Fruit fly (Drosophila melanogaster) whole organism, embryonic: Measurements from ENCODE around the gene CG14721.

ENCODE experiments used
- Aef1 ChIP-seq: fragments of 200-800 bp; sonication (Bioruptor generic); IDR thresholded peaks from 3 replicates; pipeline ENCODE4 v1.3.6; 2022; ENCODE audit warnings: missing biosample characterization, missing genetic modification characterization
- B-H2 ChIP-seq: fragments of 200-800 bp; sonication (Bioruptor generic); optimal IDR thresholded peaks from 2 replicates; lab custom pipeline; 2018; ENCODE audit warnings: missing biosample characterization, mild to moderate bottlenecking, missing genetic modification characterization
- Blimp-1 ChIP-seq: fragments of 200-800 bp; sonication (Bioruptor generic); optimal IDR thresholded peaks from 3 replicates; lab custom pipeline; 2018; ENCODE audit warnings: missing biosample characterization, missing genetic modification characterization, mild to moderate bottlenecking, moderate library complexity, missing genetic modification reagents
- C15 ChIP-seq: fragments of 200-800 bp; sonication (Bioruptor generic); IDR thresholded peaks from 3 replicates; pipeline ENCODE4 v1.3.6; 2022; ENCODE audit warnings: missing biosample characterization, missing genetic modification characterization
- CG10147 ChIP-seq: fragments of 200-800 bp; sonication (Bioruptor generic); optimal IDR thresholded peaks from 2 replicates; lab custom pipeline; 2019; ENCODE audit warnings: missing biosample characterization, mild to moderate bottlenecking, missing genetic modification characterization, moderate library complexity
- CG1024 ChIP-seq: fragments of 200-800 bp; sonication (Bioruptor generic); IDR thresholded peaks from 2 replicates; pipeline ENCODE4 v1.3.6; 2022; ENCODE audit warnings: missing biosample characterization, missing genetic modification characterization
- CG11723 ChIP-seq: fragments of 200-800 bp; sonication (Bioruptor generic); optimal IDR thresholded peaks from 2 replicates; lab custom pipeline; 2017; ENCODE audit warnings: missing biosample characterization, mild to moderate bottlenecking, missing genetic modification characterization
- CG14667 ChIP-seq: fragments of 200-800 bp; sonication (Bioruptor generic); IDR thresholded peaks from 2 replicates; pipeline ENCODE4 v1.3.6; 2022; ENCODE audit warnings: missing biosample characterization, missing genetic modification characterization
- CG15011 ChIP-seq: fragments of 200-800 bp; sonication (Bioruptor generic); optimal IDR thresholded peaks from 3 replicates; lab custom pipeline; 2018; ENCODE audit warnings: missing biosample characterization, mild to moderate bottlenecking, missing genetic modification characterization
- CG15269 ChIP-seq: fragments of 200-800 bp; sonication (Bioruptor generic); optimal IDR thresholded peaks from 2 replicates; lab custom pipeline; 2018; ENCODE audit warnings: missing biosample characterization, mild to moderate bottlenecking, missing genetic modification characterization, moderate library complexity
- CG1602 ChIP-seq: fragments of 200-800 bp; sonication (Bioruptor generic); optimal IDR thresholded peaks from 3 replicates; lab custom pipeline; 2016; ENCODE audit warnings: missing biosample characterization, missing genetic modification characterization
- CG17359 ChIP-seq: fragments of 200-800 bp; sonication (Bioruptor generic); optimal IDR thresholded peaks from 3 replicates; lab custom pipeline; 2018; ENCODE audit warnings: missing biosample characterization, mild to moderate bottlenecking, missing genetic modification characterization, moderate library complexity
- CG2678 ChIP-seq: fragments of 200-800 bp; sonication (Bioruptor generic); optimal IDR thresholded peaks from 3 replicates; lab custom pipeline; 2019; ENCODE audit warnings: missing biosample characterization, mild to moderate bottlenecking, missing genetic modification characterization, moderate library complexity
- CG31441 ChIP-seq: fragments of 200-800 bp; sonication (Bioruptor generic); IDR thresholded peaks from 2 replicates; pipeline ENCODE4 v1.3.6; 2022; ENCODE audit warnings: missing biosample characterization, missing genetic modification characterization
- CG33557 ChIP-seq: fragments of 200-800 bp; sonication (Bioruptor generic); optimal IDR thresholded peaks from 2 replicates; lab custom pipeline; 2019; ENCODE audit warnings: missing biosample characterization, mild to moderate bottlenecking, missing genetic modification characterization, moderate library complexity
- CG34422 ChIP-seq: fragments of 200-800 bp; sonication (Bioruptor generic); IDR thresholded peaks from 3 replicates; pipeline ENCODE4 v1.3.6; 2022; ENCODE audit warnings: missing biosample characterization, missing genetic modification characterization
- CG4282 ChIP-seq: fragments of 200-800 bp; sonication (Bioruptor generic); optimal IDR thresholded peaks from 2 replicates; lab custom pipeline; 2016; ENCODE audit warnings: missing biosample characterization, missing genetic modification characterization
- CG5245 ChIP-seq: fragments of 200-800 bp; sonication (Bioruptor generic); optimal IDR thresholded peaks from 3 replicates; lab custom pipeline; 2016; ENCODE audit warnings: missing biosample characterization, missing genetic modification characterization
- CG7271 ChIP-seq: fragments of 200-800 bp; sonication (Bioruptor generic); optimal IDR thresholded peaks from 2 replicates; lab custom pipeline; 2018; ENCODE audit warnings: missing biosample characterization, mild to moderate bottlenecking, missing genetic modification characterization, moderate library complexity
- CG8281 ChIP-seq: fragments of 200-800 bp; sonication (Bioruptor generic); optimal IDR thresholded peaks from 2 replicates; lab custom pipeline; 2018; ENCODE audit warnings: missing biosample characterization, mild to moderate bottlenecking, missing genetic modification characterization, moderate library complexity
- CG8924 ChIP-seq: fragments of 200-800 bp; optimal IDR thresholded peaks from 3 replicates; lab custom pipeline; 2019; ENCODE audit warnings: missing biosample characterization, mild to moderate bottlenecking, missing genetic modification characterization, moderate library complexity
- CG9797 ChIP-seq: fragments of 200-800 bp; sonication (Bioruptor generic); optimal IDR thresholded peaks from 3 replicates; lab custom pipeline; 2018; ENCODE audit warnings: missing biosample characterization, mild to moderate bottlenecking, missing genetic modification characterization
- Deaf1 ChIP-seq: fragments of 200-800 bp; optimal IDR thresholded peaks from 3 replicates; lab custom pipeline; 2019; ENCODE audit warnings: missing biosample characterization, mild to moderate bottlenecking, missing genetic modification characterization, moderate library complexity
- Dek ChIP-seq: fragments of 200-800 bp; sonication (Bioruptor generic); optimal IDR thresholded peaks from 3 replicates; lab custom pipeline; 2019; ENCODE audit warnings: missing biosample characterization, mild to moderate bottlenecking, missing genetic modification characterization, moderate library complexity
- E2f2 ChIP-seq: fragments of 200-800 bp; sonication (Bioruptor generic); IDR thresholded peaks from 2 replicates; pipeline ENCODE4 v1.3.6; 2022; ENCODE audit warnings: missing biosample characterization, missing genetic modification characterization
- Ets65A ChIP-seq: fragments of 200-800 bp; sonication (Bioruptor generic); peaks from one replicate; lab custom pipeline; 2016; ENCODE audit warnings: missing biosample characterization, missing genetic modification characterization
- Fer2 ChIP-seq: fragments of 200-800 bp; sonication (Bioruptor generic); optimal IDR thresholded peaks from 2 replicates; lab custom pipeline; 2018; ENCODE audit warnings: missing biosample characterization, mild to moderate bottlenecking, missing genetic modification characterization, moderate library complexity
- HLH4C ChIP-seq: fragments of 200-800 bp; sonication (Bioruptor generic); IDR thresholded peaks from 3 replicates; pipeline ENCODE4 v1.3.6; 2022; ENCODE audit warnings: missing biosample characterization, missing genetic modification characterization; ENCODE audit not compliant: partially characterized antibody
- Hey ChIP-seq: fragments of 200-800 bp; sonication (Bioruptor generic); optimal IDR thresholded peaks from 3 replicates; lab custom pipeline; 2018; ENCODE audit warnings: missing biosample characterization, mild to moderate bottlenecking, missing genetic modification characterization
- Hr3 ChIP-seq: fragments of 200-800 bp; sonication (Bioruptor generic); optimal IDR thresholded peaks from 3 replicates; lab custom pipeline; 2016; ENCODE audit warnings: missing biosample characterization, missing genetic modification characterization
- Lim3 ChIP-seq: fragments of 200-800 bp; sonication (Bioruptor generic); IDR thresholded peaks from 2 replicates; pipeline ENCODE4 v1.3.6; 2022; ENCODE audit warnings: missing biosample characterization, missing genetic modification characterization
- MBD-R2 ChIP-seq: fragments of 200-800 bp; sonication (Bioruptor generic); IDR thresholded peaks from 2 replicates; pipeline ENCODE4 v1.3.6; 2022; ENCODE audit warnings: missing biosample characterization, missing genetic modification characterization
- Myb ChIP-seq: fragments of 200-800 bp; sonication (Bioruptor generic); optimal IDR thresholded peaks from 2 replicates; lab custom pipeline; 2016; ENCODE audit warnings: missing biosample characterization, missing genetic modification characterization
- Opbp ChIP-seq: fragments of 200-800 bp; sonication (Bioruptor generic); IDR thresholded peaks from 3 replicates; pipeline ENCODE4 v1.3.6; 2022; ENCODE audit warnings: missing biosample characterization, missing genetic modification characterization; ENCODE audit not compliant: partially characterized antibody
- Ravus ChIP-seq: fragments of 200-800 bp; sonication (Bioruptor generic); IDR thresholded peaks from 2 replicates; pipeline ENCODE4 v1.3.6; 2022; ENCODE audit warnings: missing biosample characterization, missing genetic modification characterization
- Sox100B ChIP-seq: fragments of 200-800 bp; sonication (Bioruptor generic); optimal IDR thresholded peaks from 3 replicates; lab custom pipeline; 2018; ENCODE audit warnings: missing biosample characterization, mild to moderate bottlenecking, missing genetic modification characterization
- br ChIP-seq: fragments of >200 bp; optimal IDR thresholded peaks from 2 replicates; lab custom pipeline; 2017
- btn ChIP-seq: fragments of 200-800 bp; sonication (Bioruptor generic); optimal IDR thresholded peaks from 2 replicates; lab custom pipeline; 2016; ENCODE audit warnings: missing biosample characterization, missing genetic modification characterization
- crc ChIP-seq: fragments of 200-800 bp; sonication (Bioruptor generic); optimal IDR thresholded peaks from 2 replicates; lab custom pipeline; 2016; ENCODE audit warnings: missing biosample characterization, missing genetic modification characterization
- crol ChIP-seq: fragments of 200-800 bp; sonication (Bioruptor generic); IDR thresholded peaks from 2 replicates; pipeline ENCODE4 v1.3.6; 2022; ENCODE audit warnings: missing biosample characterization, missing genetic modification characterization
- fd3F ChIP-seq: fragments of 200-800 bp; sonication (Bioruptor generic); optimal IDR thresholded peaks from 2 replicates; lab custom pipeline; 2018; ENCODE audit warnings: missing biosample characterization, mild to moderate bottlenecking, missing genetic modification characterization, moderate library complexity
- ind ChIP-seq: fragments of 200-800 bp; sonication (Bioruptor generic); optimal IDR thresholded peaks from 3 replicates; lab custom pipeline; 2016; ENCODE audit warnings: missing biosample characterization, missing genetic modification characterization
- klu ChIP-seq: fragments of 200-800 bp; sonication (Bioruptor generic); IDR thresholded peaks from 2 replicates; pipeline ENCODE4 v1.3.6; 2022; ENCODE audit warnings: missing biosample characterization, missing genetic modification characterization
- nmo ChIP-seq: fragments of 200-800 bp; sonication (Bioruptor generic); optimal IDR thresholded peaks from 2 replicates; lab custom pipeline; 2018; ENCODE audit warnings: missing biosample characterization, mild to moderate bottlenecking, missing genetic modification characterization, moderate library complexity
- p53 ChIP-seq: fragments of 200-800 bp; sonication (Bioruptor generic); optimal IDR thresholded peaks from 2 replicates; lab custom pipeline; 2016; ENCODE audit warnings: missing biosample characterization, missing genetic modification characterization
- run ChIP-seq: fragments of 200-800 bp; sonication (Bioruptor generic); optimal IDR thresholded peaks from 3 replicates; lab custom pipeline; 2018; ENCODE audit warnings: missing biosample characterization, mild to moderate bottlenecking, missing genetic modification characterization
- seq ChIP-seq: fragments of 200-800 bp; sonication (Bioruptor generic); IDR thresholded peaks from 2 replicates; pipeline ENCODE4 v1.3.6; 2022; ENCODE audit warnings: missing biosample characterization, missing genetic modification characterization
- sna ChIP-seq: fragments of 200-800 bp; sonication (Bioruptor generic); IDR thresholded peaks from 2 replicates; pipeline ENCODE4 v1.3.6; 2022; ENCODE audit warnings: missing biosample characterization, missing genetic modification characterization; ENCODE audit not compliant: partially characterized antibody
- tap ChIP-seq: fragments of 200-800 bp; optimal IDR thresholded peaks from 3 replicates; lab custom pipeline; 2019; ENCODE audit warnings: missing biosample characterization, mild to moderate bottlenecking, missing genetic modification characterization, moderate library complexity
- vnd ChIP-seq: fragments of 200-800 bp; sonication (Bioruptor generic); IDR thresholded peaks from 3 replicates; pipeline ENCODE4 v1.3.6; 2022; ENCODE audit warnings: missing biosample characterization, missing genetic modification characterization; ENCODE audit not compliant: partially characterized antibody
- yki ChIP-seq: fragments of >200 bp; optimal IDR thresholded peaks from 3 replicates; lab custom pipeline; 2018

CG14721 gene

DNA sequence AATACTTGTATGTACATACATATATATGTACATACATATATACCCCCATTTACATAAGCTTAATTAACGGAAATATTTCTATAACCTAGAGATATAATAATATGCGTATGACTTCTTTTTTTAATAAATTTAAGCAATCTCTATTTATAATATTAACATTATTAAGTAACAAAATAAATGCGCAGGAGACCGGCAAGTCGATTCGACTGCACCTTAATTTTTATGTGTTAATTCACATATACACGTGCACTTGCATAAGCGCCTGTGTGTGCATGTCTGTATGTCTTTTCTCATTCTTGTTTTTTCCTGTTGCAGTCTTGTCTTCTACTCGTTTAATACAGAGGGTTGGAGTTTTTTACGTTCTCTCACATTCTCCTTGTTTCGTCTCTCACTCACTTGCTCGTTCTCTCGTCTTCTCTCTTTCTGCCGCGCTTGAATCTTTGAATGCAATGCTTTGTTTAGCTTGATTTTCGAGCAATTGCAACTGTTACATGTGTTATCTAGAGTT is 45.0 kb downstream of the CG14721 start (continued):
- peak; percentile 74 for TF ChIP-seq CG10147 (GFP tag; lab: Kevin White, UChicago)
- peak; percentile 67 for TF ChIP-seq Dek (tag; lab: Kevin White, UChicago)
- TF ChIP-seq Lim3 (GFP tag; lab: Robert Waterston, UW) = peak; percentile 43; the same call in 1 of the 2 replicates
- peak; percentile 99 for TF ChIP-seq CG31441
- no peak for TF ChIP-seq vnd (GFP tag; lab: Robert Waterston, UW)
- no peak for TF ChIP-seq CG4282 (GFP tag; lab: Kevin White, UChicago)
- TF ChIP-seq nmo (GFP tag; lab: Kevin White, UChicago) = peak; percentile 99
- 0 out of 2 replicates have a peak, but pooled peaks have one; percentile 12 for TF ChIP-seq MBD-R2 (GFP tag; lab: Robert Waterston, UW)
- no peak for TF ChIP-seq fd3F (GFP tag; lab: Kevin White, UChicago)
- peak; percentile 80 for TF ChIP-seq CG1024 (GFP tag; lab: Robert Waterston, UW)
- peak; percentile 83 for TF ChIP-seq run (tag; lab: Kevin White, UChicago)
- peak; percentile 59; the same call in 1 of the 3 replicates for TF ChIP-seq Aef1
- peak; percentile 95 for TF ChIP-seq CG2678 (tag; lab: Kevin White, UChicago)
- peak; percentile 33; the same call in 1 of the 2 replicates for TF ChIP-seq seq (GFP tag; lab: Robert Waterston, UW)
- TF ChIP-seq CG9797 (GFP tag; lab: Kevin White, UChicago) = peak; percentile 28
- peak; percentile 74 for TF ChIP-seq CG8281 (tag; lab: Kevin White, UChicago)
- TF ChIP-seq C15 (GFP tag; lab: Robert Waterston, UW) = no peak
- TF ChIP-seq Sox100B = peak; percentile 96
- peak; percentile 97 for TF ChIP-seq CG33557
- no peak for TF ChIP-seq crol (GFP tag; lab: Robert Waterston, UW)
- TF ChIP-seq p53 (GFP tag; lab: Kevin White, UChicago) = no peak
- peak; percentile 84 for TF ChIP-seq tap (tag; lab: Kevin White, UChicago)
- peak; percentile 75 for TF ChIP-seq CG15011 (GFP tag; lab: Kevin White, UChicago)
- peak; percentile 95 for TF ChIP-seq CG17359
- TF ChIP-seq CG14667 (GFP tag; lab: Robert Waterston, UW) = peak; percentile 62
- TF ChIP-seq Opbp = no peak
- no peak for TF ChIP-seq crc (GFP tag; lab: Kevin White, UChicago)
- TF ChIP-seq Deaf1 = peak; percentile 70
- peak; percentile 90; the same call in 2 of the 3 replicates for TF ChIP-seq CG34422
- TF ChIP-seq E2f2 (GFP tag; lab: Robert Waterston, UW) = peak; percentile 30; the same call in 1 of the 2 replicates
- peak; percentile 95 for TF ChIP-seq CG1602 (GFP tag; lab: Kevin White, UChicago)
- peak; percentile 56 for TF ChIP-seq Ets65A (GFP tag; lab: Kevin White, UChicago)
- peak; percentile 94 for TF ChIP-seq CG7271
- peak; percentile 98 for TF ChIP-seq CG8924 (tag; lab: Kevin White, UChicago)
- peak; percentile 94 for TF ChIP-seq CG5245 (GFP tag; lab: Kevin White, UChicago)
- no peak for TF ChIP-seq br (lab: Kevin White, UChicago)
- TF ChIP-seq klu (GFP tag; lab: Robert Waterston, UW) = peak; percentile 59; the same call in 1 of the 2 replicates
- TF ChIP-seq ind (GFP tag; lab: Kevin White, UChicago) = peak; percentile 83
- TF ChIP-seq Blimp-1 (GFP tag; lab: Kevin White, UChicago) = peak; percentile 93
- TF ChIP-seq sna (GFP tag; lab: Robert Waterston, UW) = no peak
- peak; percentile 22 for TF ChIP-seq btn (GFP tag; lab: Kevin White, UChicago)
- no peak for TF ChIP-seq yki
- no peak for TF ChIP-seq HLH4C (GFP tag; lab: Robert Waterston, UW)
- TF ChIP-seq Hr3 (GFP tag; lab: Kevin White, UChicago) = peak; percentile 95
- TF ChIP-seq Hey (tag; lab: Kevin White, UChicago) = no peak
- TF ChIP-seq Ravus (GFP tag; lab: Robert Waterston, UW) = no peak
- TF ChIP-seq Fer2 (tag; lab: Kevin White, UChicago) = peak; percentile 19
- peak; percentile 82 for TF ChIP-seq CG11723
- TF ChIP-seq CG15269 (tag; lab: Kevin White, UChicago) = peak; percentile 78
- TF ChIP-seq B-H2 (GFP tag; lab: Kevin White, UChicago) = no peak
- TF ChIP-seq Myb (GFP tag; lab: Kevin White, UChicago) = no peak
